Fruit fly (Drosophila melanogaster): ENCODE data around the gene CG13775.
A peak's percentile ranks its signal among the peaks of the same experiment; 100 is the strongest.

The CG13775 gene

dm6 chr2L:6913964-6914363 is 42.8 kb downstream of the CG13775 start, which contains the start of gene Wee1 (continued):
- no peak for TF ChIP-seq gce (GFP tag; IDR thresholded peaks at IDR 0.05)
- peak; percentile 75 for TF ChIP-seq YL-1 (GFP tag; optimal IDR thresholded peaks at IDR 0.05)
- peak; percentile 60 for TF ChIP-seq Myb (GFP tag; optimal IDR thresholded peaks at IDR 0.05)
- TF ChIP-seq dm (GFP tag; optimal IDR thresholded peaks at IDR 0.05): peak; percentile 52
- no peak for TF ChIP-seq CG6813 (GFP tag; optimal IDR thresholded peaks at IDR 0.05)
- peak; percentile 39 for TF ChIP-seq CG12391 (tag; optimal IDR thresholded peaks at IDR 0.05)
- peak; percentile 47 for TF ChIP-seq BEAF-32 (GFP tag; optimal IDR thresholded peaks at IDR 0.05)
- TF ChIP-seq CG9797 (GFP tag; optimal IDR thresholded peaks at IDR 0.05): peak; percentile 98
- peak; percentile 60 for TF ChIP-seq CG10267 (tag; optimal IDR thresholded peaks at IDR 0.05)
- no peak for TF ChIP-seq CG15479 (GFP tag; optimal IDR thresholded peaks at IDR 0.05)
- no peak for TF ChIP-seq Mrtf (GFP tag; IDR thresholded peaks at IDR 0.05)
- TF ChIP-seq dati (GFP tag; IDR thresholded peaks at IDR 0.05): no peak
- TF ChIP-seq CG3847 (GFP tag; IDR thresholded peaks at IDR 0.05): peak; percentile 71
- TF ChIP-seq CG14667 (GFP tag; IDR thresholded peaks at IDR 0.05): no peak
- TF ChIP-seq CG30020 (tag; optimal IDR thresholded peaks at IDR 0.05): peak; percentile 28
- TF ChIP-seq crol (GFP tag; IDR thresholded peaks at IDR 0.05): no peak
- TF ChIP-seq lab (GFP tag; optimal IDR thresholded peaks at IDR 0.05): no peak
- no peak for TF ChIP-seq fd3F (GFP tag; optimal IDR thresholded peaks at IDR 0.05)
- 0 out of 3 replicates have a peak, but pooled peaks have one; percentile 23 for TF ChIP-seq Opbp (GFP tag; IDR thresholded peaks at IDR 0.05; ENCODE audit: partially characterized antibody)

dm6 chr2L:6907761-6908160 is 49.0 kb downstream of the CG13775 start, which contains the start of the genes Polr1F and Rat1:
TSS of gene Polr1F (minus strand) at chr2L:6907844.
TSS of gene Rat1 (plus strand) at chr2L:6908083.
- TF ChIP-seq bbx (GFP tag; IDR thresholded peaks at IDR 0.05; ENCODE audit: partially characterized antibody) (no peak), CG10321 (GFP tag; IDR thresholded peaks at IDR 0.05) (no peak), CG15601 (tag; optimal IDR thresholded peaks at IDR 0.05) (no peak), CG9817 (tag; optimal IDR thresholded peaks at IDR 0.05) (no peak), CG11560 (tag; IDR thresholded peaks at IDR 0.05) (no peak), zf30C (GFP tag; optimal IDR thresholded peaks at IDR 0.05) (no peak), CG6791 (GFP tag; IDR thresholded peaks at IDR 0.05; ENCODE audit: partially characterized antibody) (no peak), CG11456 (GFP tag; IDR thresholded peaks at IDR 0.05) (no peak), Aef1 (GFP tag; IDR thresholded peaks at IDR 0.05) (no peak), ham (GFP tag; IDR thresholded peaks at IDR 0.05) (no peak), lov (optimal IDR thresholded peaks at IDR 0.05) (no peak), lov (GFP tag; IDR thresholded peaks at IDR 0.05) (no peak), Abd-B (GFP tag; optimal IDR thresholded peaks at IDR 0.05) (no peak), Myb (GFP tag; optimal IDR thresholded peaks at IDR 0.05) (peak; percentile 7), Lpt (GFP tag; optimal IDR thresholded peaks at IDR 0.05) (no peak), fd96Cb (tag; optimal IDR thresholded peaks at IDR 0.05) (no peak), CG33557 (GFP tag; optimal IDR thresholded peaks at IDR 0.05) (peak; percentile 48), Drgx (GFP tag; IDR thresholded peaks at IDR 0.05) (no peak), CG30020 (tag; optimal IDR thresholded peaks at IDR 0.05) (peak; percentile 59), trem (tag; optimal IDR thresholded peaks at IDR 0.05) (peak; percentile 79), ssp (GFP tag; IDR thresholded peaks at IDR 0.05) (no peak), Blimp-1 (GFP tag; optimal IDR thresholded peaks at IDR 0.05) (no peak), Kr (GFP tag; optimal IDR thresholded peaks at IDR 0.05) (no peak), Mes4 (GFP tag; optimal IDR thresholded peaks at IDR 0.05) (no peak), CG6175 (GFP tag; IDR thresholded peaks at IDR 0.05) (no peak), eyg (GFP tag; optimal IDR thresholded peaks at IDR 0.05) (no peak), CkIIα-i1 (GFP tag; IDR thresholded peaks at IDR 0.05) (no peak), CG4360 (GFP tag; IDR thresholded peaks at IDR 0.05) (no peak), tx (GFP tag; optimal IDR thresholded peaks at IDR 0.05) (no peak), D (optimal IDR thresholded peaks at IDR 0.05) (no peak), D (GFP tag; optimal IDR thresholded peaks at IDR 0.05) (no peak), seq (GFP tag; IDR thresholded peaks at IDR 0.05) (no peak), Hey (tag; optimal IDR thresholded peaks at IDR 0.05) (no peak), CG9727 (GFP tag; optimal IDR thresholded peaks at IDR 0.05) (peak; percentile 19), yki (optimal IDR thresholded peaks at IDR 0.05) (no peak)

Measured in whole organism, embryonic.